Worm (Caenorhabditis elegans): ENCODE data around the gene nhr-247.

- TF ChIP-seq elt-3 (tag; optimal IDR thresholded peaks at IDR 0.05), result no peak
- no peak for TF ChIP-seq nhr-23 (tag; optimal IDR thresholded peaks at IDR 0.05)
- TF ChIP-seq ztf-11 (tag; optimal IDR thresholded peaks at IDR 0.05), result no peak
- no peak for TF ChIP-seq ZK546.5 (tag; optimal IDR thresholded peaks at IDR 0.05)
- no peak for TF ChIP-seq mab-5 (tag; optimal IDR thresholded peaks at IDR 0.05)
- no peak for TF ChIP-seq ama-1 (optimal IDR thresholded peaks at IDR 0.05)
- no peak for TF ChIP-seq elt-1 (tag; optimal IDR thresholded peaks at IDR 0.05)
- no peak for TF ChIP-seq alr-1 (tag; optimal IDR thresholded peaks at IDR 0.05)
These were observed 45.9 kb upstream of the nhr-247 start, which contains the start of gene srw-17 for ce11 chrV:15276915-15277314.
